Worm (Caenorhabditis elegans) whole organism, L2 larva: ENCODE measurements around the gene Y6D1A.2.
A peak's percentile ranks its signal among the peaks of the same experiment; 100 is the strongest.

Source experiments
- C34F6.9 ChIP-seq: fragments of 150-350 bp; optimal IDR thresholded peaks from 2 replicates; lab custom pipeline; 2014; ENCODE audit warnings: missing biosample characterization, missing genetic modification characterization
- F13H6.1 ChIP-seq: sonication (generic microtip); optimal IDR thresholded peaks from 2 replicates; lab custom pipeline; 2016; ENCODE audit warnings: missing genetic modification characterization, missing compliant biosample characterization
- R02D3.7 ChIP-seq: fragments of 150-350 bp; optimal IDR thresholded peaks from 2 replicates; lab custom pipeline; 2014; ENCODE audit warnings: missing biosample characterization, missing genetic modification characterization
- Y55F3AM.14 ChIP-seq: fragments of 200-800 bp; sonication (Bioruptor generic); optimal IDR thresholded peaks from 2 replicates; lab custom pipeline; 2018; ENCODE audit warnings: mild to moderate bottlenecking, missing genetic modification characterization, missing compliant biosample characterization
- ZK546.5 ChIP-seq: sonication (generic microtip); optimal IDR thresholded peaks from 2 replicates; lab custom pipeline; 2017; ENCODE audit warnings: missing biosample characterization, missing genetic modification characterization
- alr-1 ChIP-seq: fragments of 150-350 bp; optimal IDR thresholded peaks from 2 replicates; lab custom pipeline; 2014; ENCODE audit warnings: missing biosample characterization, missing genetic modification characterization
- aly-2 ChIP-seq: fragments of 150-350 bp; optimal IDR thresholded peaks from 2 replicates; lab custom pipeline; 2014; ENCODE audit warnings: missing biosample characterization, missing genetic modification characterization
- ama-1 ChIP-seq: fragments of 150-350 bp; optimal IDR thresholded peaks from 2 replicates; lab custom pipeline; 2018; ENCODE audit warnings: inconsistent platforms
- blmp-1 ChIP-seq: sonication (generic microtip); optimal IDR thresholded peaks from 2 replicates; lab custom pipeline; 2017; ENCODE audit warnings: missing genetic modification characterization, mild to moderate bottlenecking, missing compliant biosample characterization, antibody characterized with exemption, moderate library complexity; ENCODE audit not compliant: insufficient read depth
- ceh-16 ChIP-seq: fragments of 150-350 bp; optimal IDR thresholded peaks from 2 replicates; lab custom pipeline; 2014; ENCODE audit warnings: missing biosample characterization, missing genetic modification characterization
- ceh-82 ChIP-seq: fragments of 150-350 bp; optimal IDR thresholded peaks from 2 replicates; lab custom pipeline; 2014; ENCODE audit warnings: missing biosample characterization, missing genetic modification characterization
- crh-2 ChIP-seq: sonication (generic microtip); optimal IDR thresholded peaks from 2 replicates; lab custom pipeline; 2017; ENCODE audit warnings: missing biosample characterization, missing genetic modification characterization
- dmd-4 ChIP-seq: sonication (generic microtip); optimal IDR thresholded peaks from 2 replicates; lab custom pipeline; 2017; ENCODE audit warnings: missing biosample characterization, missing genetic modification characterization
- egl-27 ChIP-seq: sonication (generic microtip); optimal IDR thresholded peaks from 3 replicates; lab custom pipeline; 2017; ENCODE audit warnings: missing biosample characterization, missing genetic modification reagents, missing genetic modification characterization
- elt-1 ChIP-seq: fragments of 150-350 bp; optimal IDR thresholded peaks from 2 replicates; lab custom pipeline; 2014; ENCODE audit warnings: missing biosample characterization, missing genetic modification characterization
- elt-3 ChIP-seq: sonication (generic microtip); optimal IDR thresholded peaks from 2 replicates; lab custom pipeline; 2017; ENCODE audit warnings: missing biosample characterization, missing genetic modification characterization
- fos-1 ChIP-seq: fragments of 150-350 bp; optimal IDR thresholded peaks from 2 replicates; lab custom pipeline; 2014; ENCODE audit warnings: missing biosample characterization, missing genetic modification characterization
- gmeb-1 ChIP-seq: fragments of 150-350 bp; optimal IDR thresholded peaks from 2 replicates; lab custom pipeline; 2014; ENCODE audit warnings: missing biosample characterization, missing genetic modification characterization
- lin-11 ChIP-seq: fragments of 150-350 bp; sonication (generic microtip); optimal IDR thresholded peaks from 2 replicates; lab custom pipeline; 2014; ENCODE audit warnings: missing biosample characterization, missing genetic modification characterization, inconsistent platforms, mixed read lengths
- lin-13 ChIP-seq: fragments of 150-350 bp; optimal IDR thresholded peaks from 2 replicates; lab custom pipeline; 2014; ENCODE audit warnings: missing biosample characterization, missing genetic modification reagents, missing genetic modification characterization
- lin-39 ChIP-seq: fragments of 150-350 bp; optimal IDR thresholded peaks from 2 replicates; lab custom pipeline; 2014; ENCODE audit warnings: missing biosample characterization, missing genetic modification reagents, missing genetic modification characterization
- lsy-2 ChIP-seq, 2 experiments: fragments of 150-350 bp in 1 of 2; sonication (generic microtip) in 1 of 2; optimal IDR thresholded peaks; 2 replicates each; lab custom pipeline; 2014 to 2017; ENCODE audit warnings: missing biosample characterization in 2 of 2, missing genetic modification characterization in 2 of 2
- mab-5 ChIP-seq: fragments of 150-350 bp; optimal IDR thresholded peaks from 2 replicates; lab custom pipeline; 2014; ENCODE audit warnings: missing biosample characterization, missing genetic modification characterization
- mbf-1 ChIP-seq: sonication (generic microtip); optimal IDR thresholded peaks from 2 replicates; lab custom pipeline; 2017; ENCODE audit warnings: missing biosample characterization, missing genetic modification characterization
- nhr-10 ChIP-seq: sonication (generic microtip); optimal IDR thresholded peaks from 2 replicates; lab custom pipeline; 2017; ENCODE audit warnings: missing biosample characterization, missing genetic modification characterization
- nhr-11 ChIP-seq: fragments of 150-350 bp; optimal IDR thresholded peaks from 2 replicates; lab custom pipeline; 2014; ENCODE audit warnings: missing biosample characterization, missing genetic modification characterization
- nhr-12 ChIP-seq: fragments of 150-350 bp; optimal IDR thresholded peaks from 2 replicates; lab custom pipeline; 2014; ENCODE audit warnings: missing biosample characterization, missing genetic modification characterization
- nhr-129 ChIP-seq: fragments of 150-350 bp; optimal IDR thresholded peaks from 2 replicates; lab custom pipeline; 2014; ENCODE audit warnings: missing biosample characterization, missing genetic modification characterization
- nhr-21 ChIP-seq: fragments of 150-350 bp; optimal IDR thresholded peaks from 2 replicates; lab custom pipeline; 2014; ENCODE audit warnings: missing biosample characterization, missing genetic modification characterization
- nhr-23 ChIP-seq: fragments of 150-350 bp; optimal IDR thresholded peaks from 2 replicates; lab custom pipeline; 2014; ENCODE audit warnings: missing biosample characterization, missing genetic modification reagents, missing genetic modification characterization
- nhr-237 ChIP-seq: fragments of 150-350 bp; optimal IDR thresholded peaks from 2 replicates; lab custom pipeline; 2014; ENCODE audit warnings: missing biosample characterization, missing genetic modification characterization
- nhr-25 ChIP-seq: fragments of 150-350 bp; sonication (generic microtip); optimal IDR thresholded peaks from 3 replicates; lab custom pipeline; 2014; ENCODE audit warnings: missing biosample characterization, missing genetic modification characterization
- nhr-6 ChIP-seq: fragments of 150-350 bp; optimal IDR thresholded peaks from 2 replicates; lab custom pipeline; 2014; ENCODE audit warnings: missing biosample characterization, missing genetic modification characterization
- nhr-77 ChIP-seq: fragments of 150-350 bp; optimal IDR thresholded peaks from 2 replicates; lab custom pipeline; 2014; ENCODE audit warnings: missing biosample characterization, missing genetic modification characterization
- peb-1 ChIP-seq: fragments of 150-350 bp; optimal IDR thresholded peaks from 2 replicates; lab custom pipeline; 2014; ENCODE audit warnings: missing biosample characterization, missing genetic modification characterization
- skn-1 ChIP-seq: sonication (generic microtip); optimal IDR thresholded peaks from 2 replicates; lab custom pipeline; 2017; ENCODE audit warnings: missing biosample characterization, missing genetic modification characterization
- sma-3 ChIP-seq: sonication (generic microtip); optimal IDR thresholded peaks from 2 replicates; lab custom pipeline; 2016; ENCODE audit warnings: missing genetic modification reagents, missing genetic modification characterization, missing compliant biosample characterization
- sma-9 ChIP-seq, 2 experiments: fragments of 150-350 bp in 1 of 2; sonication (generic microtip) in 1 of 2; optimal IDR thresholded peaks; 2 replicates each; lab custom pipeline; 2014 to 2016; ENCODE audit warnings: missing genetic modification characterization in 2 of 2, mild to moderate bottlenecking in 1 of 2, missing biosample characterization in 1 of 2, missing compliant biosample characterization in 1 of 2, missing genetic modification reagents in 1 of 2, moderate library complexity in 1 of 2
- unc-39 ChIP-seq: fragments of 150-350 bp; optimal IDR thresholded peaks from 2 replicates; lab custom pipeline; 2014; ENCODE audit warnings: missing biosample characterization, missing genetic modification characterization
- unc-55 ChIP-seq: fragments of 150-350 bp; sonication (generic microtip); optimal IDR thresholded peaks from 3 replicates; lab custom pipeline; 2014; ENCODE audit warnings: missing biosample characterization, missing genetic modification reagents, missing genetic modification characterization
- unc-62 ChIP-seq: fragments of 150-350 bp; optimal IDR thresholded peaks from 2 replicates; lab custom pipeline; 2014; ENCODE audit warnings: missing biosample characterization, missing genetic modification reagents, missing genetic modification characterization
- zag-1 ChIP-seq: fragments of 150-350 bp; optimal IDR thresholded peaks from 2 replicates; lab custom pipeline; 2014; ENCODE audit warnings: missing biosample characterization, missing genetic modification characterization
- ztf-1 ChIP-seq: fragments of 200-800 bp; sonication (Bioruptor generic); conservative IDR thresholded peaks from 2 replicates; pipeline ENCODE4 v1.3.6; 2022; ENCODE audit warnings: missing genetic modification characterization, missing compliant biosample characterization
- ztf-11 ChIP-seq: sonication (generic microtip); optimal IDR thresholded peaks from 2 replicates; lab custom pipeline; 2017; ENCODE audit warnings: missing biosample characterization, missing genetic modification characterization
- ztf-4 ChIP-seq: fragments of 150-350 bp; optimal IDR thresholded peaks from 2 replicates; lab custom pipeline; 2014; ENCODE audit warnings: missing biosample characterization, missing genetic modification characterization

Gene Y6D1A.2

ce11 chrII:11835208-11835607, 15.5 kb upstream of the Y6D1A.2 start, which contains the start of gene T27D12.6:
Gene T27D12.6, plus strand, starts transcription at chrII:11835508.
- no peak for TF ChIP-seq ZK546.5
- TF ChIP-seq alr-1 (tag; lab: Kevin White, UChicago): no peak
- no peak for TF ChIP-seq ceh-82 (tag; lab: Kevin White, UChicago)
- TF ChIP-seq, all 48 proteins: peak for 0

ce11 chrII:11832475-11832874, 12.8 kb upstream of the Y6D1A.2 start, which contains the start of gene clec-144:
Gene clec-144, minus strand, starts transcription at chrII:11832575.
- no peak for TF ChIP-seq nhr-12 (tag; lab: Kevin White, UChicago)
- no peak for TF ChIP-seq mbf-1 (tag; lab: Kevin White, UChicago)
- no peak for TF ChIP-seq mab-5 (tag; lab: Kevin White, UChicago)
- no peak for TF ChIP-seq nhr-77
- TF ChIP-seq nhr-237 (tag; lab: Kevin White, UChicago): no peak
- TF ChIP-seq F13H6.1 (tag; lab: Kevin White, UChicago): no peak
- no peak for TF ChIP-seq sma-9 (GFP tag; optimal IDR thresholded peaks at IDR 0.05; lab: Kevin White, UChicago)
- no peak for TF ChIP-seq sma-9 (tag; optimal IDR thresholded peaks at IDR 0.05; lab: Kevin White, UChicago)
- TF ChIP-seq ztf-1 (GFP tag; lab: Robert Waterston, UW): no peak
- TF ChIP-seq nhr-11: no peak
- no peak for TF ChIP-seq lin-39 (tag; lab: Kevin White, UChicago)
- TF ChIP-seq dmd-4: no peak
- no peak for TF ChIP-seq peb-1 (tag; lab: Kevin White, UChicago)
- TF ChIP-seq ceh-82 (tag; lab: Kevin White, UChicago): no peak
- no peak for TF ChIP-seq blmp-1 (tag; lab: Kevin White, UChicago)
- TF ChIP-seq unc-62: no peak
- TF ChIP-seq ama-1 (lab: Kevin White, UChicago): no peak

ce11 chrII:11830601-11831000, 10.9 kb upstream of the Y6D1A.2 start:
- no peak for TF ChIP-seq unc-55 (GFP tag; lab: Kevin White, UChicago)
- TF ChIP-seq skn-1 (tag; lab: Kevin White, UChicago): no peak
- TF ChIP-seq R02D3.7 (tag; lab: Kevin White, UChicago): no peak
- peak in 1 of 2 experiments; percentile 54 for TF ChIP-seq lsy-2 (tag; optimal IDR thresholded peaks at IDR 0.05; lab: Kevin White, UChicago)
- TF ChIP-seq mab-5 (tag; lab: Kevin White, UChicago): no peak
- no peak for TF ChIP-seq ceh-16 (tag; lab: Kevin White, UChicago)
- no peak for TF ChIP-seq ceh-82 (tag; lab: Kevin White, UChicago)
- TF ChIP-seq sma-9 (GFP tag; optimal IDR thresholded peaks at IDR 0.05; lab: Kevin White, UChicago): peak; percentile 0
- TF ChIP-seq sma-9 (tag; optimal IDR thresholded peaks at IDR 0.05; lab: Kevin White, UChicago): no peak
- TF ChIP-seq dmd-4: no peak
- no peak for TF ChIP-seq F13H6.1 (tag; lab: Kevin White, UChicago)
- no peak for TF ChIP-seq Y55F3AM.14 (GFP tag; lab: Kevin White, UChicago)
- no peak for TF ChIP-seq egl-27 (tag; lab: Kevin White, UChicago)
- no peak for TF ChIP-seq nhr-23
- no peak for TF ChIP-seq nhr-237 (tag; lab: Kevin White, UChicago)
- TF ChIP-seq nhr-77: no peak
- peak; percentile 47 for TF ChIP-seq crh-2
- TF ChIP-seq fos-1: peak; percentile 29
- no peak for TF ChIP-seq alr-1 (tag; lab: Kevin White, UChicago)
- no peak for TF ChIP-seq lin-39 (tag; lab: Kevin White, UChicago)
- no peak for TF ChIP-seq sma-3 (GFP tag; lab: Kevin White, UChicago)
- TF ChIP-seq ztf-1 (GFP tag; lab: Robert Waterston, UW): no peak
- TF ChIP-seq lin-13: no peak
- no peak for TF ChIP-seq aly-2
- TF ChIP-seq ztf-11 (tag; lab: Kevin White, UChicago): no peak
- TF ChIP-seq ztf-4 (tag; lab: Kevin White, UChicago): no peak
- no peak for TF ChIP-seq C34F6.9 (tag; lab: Kevin White, UChicago)
- TF ChIP-seq ama-1 (lab: Kevin White, UChicago): no peak
- TF ChIP-seq nhr-25: peak; percentile 13
- TF ChIP-seq nhr-21 (tag; lab: Kevin White, UChicago): no peak
- TF ChIP-seq lin-11 (tag; lab: Kevin White, UChicago): no peak
- TF ChIP-seq nhr-6 (tag; lab: Kevin White, UChicago): no peak
- TF ChIP-seq nhr-12 (tag; lab: Kevin White, UChicago): no peak
- TF ChIP-seq elt-3 (tag; lab: Kevin White, UChicago): no peak
- no peak for TF ChIP-seq unc-39 (tag; lab: Kevin White, UChicago)
- no peak for TF ChIP-seq peb-1 (tag; lab: Kevin White, UChicago)
- no peak for TF ChIP-seq zag-1 (tag; lab: Kevin White, UChicago)
- TF ChIP-seq ZK546.5: no peak
- peak; percentile 54 for TF ChIP-seq nhr-129
- TF ChIP-seq gmeb-1 (tag; lab: Kevin White, UChicago): no peak
- no peak for TF ChIP-seq elt-1 (tag; lab: Kevin White, UChicago)
- TF ChIP-seq nhr-10 (tag; lab: Kevin White, UChicago): no peak
